Worm (Caenorhabditis elegans): Measurements from ENCODE around the gene cash-1.

Gene cash-1

DNA sequence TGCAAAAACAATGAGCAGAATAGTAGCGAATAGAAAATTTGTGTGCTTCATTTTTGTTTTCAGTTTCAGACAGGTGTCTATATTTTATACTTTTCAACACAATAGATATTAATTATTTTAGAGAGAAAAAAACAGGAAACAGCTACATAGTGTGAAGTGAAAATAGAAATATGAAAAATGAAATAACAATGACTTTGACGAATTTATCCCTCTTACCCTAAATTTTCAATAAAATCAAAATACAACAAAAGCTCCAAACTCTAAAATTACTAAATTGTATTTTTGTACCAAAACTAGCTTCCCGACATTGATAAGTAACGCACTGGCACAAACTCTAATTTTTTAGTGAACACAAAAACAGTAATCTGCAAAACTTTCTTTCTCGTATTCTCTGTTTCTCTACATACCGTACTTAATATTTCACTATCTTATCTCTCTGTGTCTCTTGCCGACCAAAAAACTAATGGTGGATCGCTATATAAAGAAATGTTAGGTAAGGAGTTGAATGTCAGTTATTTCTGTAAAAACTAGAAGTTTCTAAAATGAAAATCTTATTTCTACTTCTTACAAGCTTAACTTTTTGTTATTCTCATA lies 33.2 kb downstream of the cash-1 start, which contains the start of the genes col-151 and ugt-1:
Gene col-151 (minus strand): TSS at position 51 of the 594 bp plus-strand sequence.
Gene ugt-1 (plus strand): TSS at position 491 of the 594 bp plus-strand sequence.
- TF ChIP-seq hpl-2 (GFP tag; optimal IDR thresholded peaks at IDR 0.05) (no peak), pag-3 (tag; optimal IDR thresholded peaks at IDR 0.05; ENCODE audit: borderline replicate concordance, insufficient read depth) (no peak), mdl-1 (tag; optimal IDR thresholded peaks at IDR 0.05) (no peak), sup-37 (GFP tag; optimal IDR thresholded peaks at IDR 0.05) (no peak), nhr-12 (tag; optimal IDR thresholded peaks at IDR 0.05) (no peak), C34B4.2 (tag; optimal IDR thresholded peaks at IDR 0.05) (no peak), ceh-90 (tag; optimal IDR thresholded peaks at IDR 0.05) (no peak), ceh-82 (tag; optimal IDR thresholded peaks at IDR 0.05) (no peak), irx-1 (tag; optimal IDR thresholded peaks at IDR 0.05) (no peak)

DNA sequence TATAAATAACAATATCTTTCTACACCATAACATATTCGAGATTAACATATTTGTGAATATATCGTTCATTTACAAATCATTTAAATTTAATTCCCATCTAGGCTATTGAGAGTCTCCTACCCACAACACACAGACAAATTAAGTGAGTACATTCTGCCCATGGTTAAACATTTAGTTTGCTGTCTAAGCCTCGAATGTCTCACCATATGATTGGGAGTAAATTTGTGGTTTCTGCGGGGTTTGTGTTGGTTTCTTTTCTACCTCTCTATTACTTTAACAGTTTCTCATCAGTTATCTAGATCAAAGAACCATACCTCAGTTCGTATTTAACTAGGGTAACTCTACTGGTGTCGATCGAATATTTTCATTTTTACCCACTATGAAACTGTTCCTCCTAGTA lies 36.4 kb downstream of the cash-1 start, which contains the start of gene ugt-2:
Gene ugt-2 (plus strand): TSS at position 371 of the 400 bp plus-strand sequence.
- TF ChIP-seq nhr-20 (tag; optimal IDR thresholded peaks at IDR 0.05): peak; percentile 33
- TF ChIP-seq elt-2 (tag; optimal IDR thresholded peaks at IDR 0.05): peak; percentile 46
- TF ChIP-seq nhr-85 (tag): peak; percentile 54
- peak in 1 of 2 experiments; percentile 37 for TF ChIP-seq lin-35 (GFP tag; optimal IDR thresholded peaks at IDR 0.05)
- peak in 1 of 6 experiments; percentile 0 for TF ChIP-seq elt-3 (tag; optimal IDR thresholded peaks at IDR 0.05)
- peak; percentile 22 for TF ChIP-seq lin-14 (GFP tag; optimal IDR thresholded peaks at IDR 0.05)
- TF ChIP-seq nhr-77 (tag; optimal IDR thresholded peaks at IDR 0.05): no peak
- TF ChIP-seq unc-30 (tag; optimal IDR thresholded peaks at IDR 0.05): no peak
- peak; percentile 8 for TF ChIP-seq lir-3 (tag; optimal IDR thresholded peaks at IDR 0.05; ENCODE audit: poor library complexity)
- TF ChIP-seq ztf-4 (tag; optimal IDR thresholded peaks at IDR 0.05): no peak

- TF ChIP-seq fkh-8 (tag; optimal IDR thresholded peaks at IDR 0.05): no peak
- TF ChIP-seq aly-2 (tag; optimal IDR thresholded peaks at IDR 0.05): no peak
- no peak for TF ChIP-seq nhr-76 (tag; optimal IDR thresholded peaks at IDR 0.05)
- TF ChIP-seq nhr-71 (tag; optimal IDR thresholded peaks at IDR 0.05): peak; percentile 16
- TF ChIP-seq ztf-4 (tag; optimal IDR thresholded peaks at IDR 0.05): no peak
- peak; percentile 93 for TF ChIP-seq elt-2 (tag; optimal IDR thresholded peaks at IDR 0.05)
- TF ChIP-seq isw-1 (GFP tag; IDR thresholded peaks at IDR 0.05): no peak
- no peak for TF ChIP-seq Y116A8C.19 (tag; optimal IDR thresholded peaks at IDR 0.05; ENCODE audit: borderline replicate concordance)
- no peak for TF ChIP-seq rnt-1 (tag; optimal IDR thresholded peaks at IDR 0.05)
- TF ChIP-seq nhr-84 (tag; optimal IDR thresholded peaks at IDR 0.05): no peak
- TF ChIP-seq unc-130 (tag; optimal IDR thresholded peaks at IDR 0.05): no peak
- no peak for TF ChIP-seq egl-27 (tag; optimal IDR thresholded peaks at IDR 0.05)
- TF ChIP-seq pag-3 (tag; optimal IDR thresholded peaks at IDR 0.05; ENCODE audit: borderline replicate concordance, insufficient read depth): no peak
- peak; percentile 1 for TF ChIP-seq nhr-90 (tag; optimal IDR thresholded peaks at IDR 0.05; ENCODE audit: poor library complexity)
- TF ChIP-seq lin-35 (GFP tag; optimal IDR thresholded peaks at IDR 0.05): peak in 1 of 2 experiments; percentile 49
- TF ChIP-seq jun-1 (tag; optimal IDR thresholded peaks at IDR 0.05): no peak
- TF ChIP-seq pax-3 (tag; optimal IDR thresholded peaks at IDR 0.05): no peak
- no peak for TF ChIP-seq nhr-28 (tag; optimal IDR thresholded peaks at IDR 0.05)
- TF ChIP-seq snpc-4 (tag; optimal IDR thresholded peaks at IDR 0.05): no peak
- TF ChIP-seq fkh-4 (tag; optimal IDR thresholded peaks at IDR 0.05; ENCODE audit: borderline replicate concordance): no peak
- TF ChIP-seq swsn-7 (tag; optimal IDR thresholded peaks at IDR 0.05): no peak
- peak; percentile 72 for TF ChIP-seq pqm-1 (tag; optimal IDR thresholded peaks at IDR 0.05)
- peak; percentile 73 for TF ChIP-seq nhr-20 (tag; optimal IDR thresholded peaks at IDR 0.05)
- no peak for TF ChIP-seq hpl-2 (GFP tag; optimal IDR thresholded peaks at IDR 0.05)
- TF ChIP-seq unc-62 (GFP tag; optimal IDR thresholded peaks at IDR 0.05): no peak
- no peak for TF ChIP-seq dsc-1 (tag; optimal IDR thresholded peaks at IDR 0.05)
- no peak for TF ChIP-seq ztf-11 (tag; optimal IDR thresholded peaks at IDR 0.05)
These were observed 37.2 kb downstream of the cash-1 start for ce11 chrV:10399290-10399689.

Data from whole organism, L1 larva.